Fruit fly (Drosophila melanogaster) whole organism, embryonic: Measurements from ENCODE around the gene Lon.

Source experiments
- B-H2 ChIP-seq: fragments of 200-800 bp; sonication (Bioruptor generic); optimal IDR thresholded peaks from 2 replicates; lab custom pipeline; 2018; ENCODE audit warnings: missing biosample characterization, mild to moderate bottlenecking, missing genetic modification characterization
- BEAF-32 ChIP-seq: fragments of 200-800 bp; sonication (Bioruptor generic); optimal IDR thresholded peaks from 3 replicates; lab custom pipeline; 2017; ENCODE audit warnings: missing biosample characterization, missing genetic modification characterization, mild to moderate bottlenecking, moderate library complexity, missing genetic modification reagents
- CG10431 ChIP-seq: fragments of 200-800 bp; sonication (Bioruptor generic); optimal IDR thresholded peaks from 3 replicates; lab custom pipeline; 2018; ENCODE audit warnings: missing biosample characterization, mild to moderate bottlenecking, missing genetic modification characterization
- CG10565 ChIP-seq: fragments of 200-800 bp; sonication (Bioruptor generic); optimal IDR thresholded peaks from 3 replicates; lab custom pipeline; 2016; ENCODE audit warnings: missing biosample characterization, mild to moderate bottlenecking, missing genetic modification characterization
- CG11504 ChIP-seq: fragments of 200-800 bp; sonication (Bioruptor generic); optimal IDR thresholded peaks from 3 replicates; lab custom pipeline; 2019; ENCODE audit warnings: missing biosample characterization, mild to moderate bottlenecking, missing genetic modification characterization, moderate library complexity
- CG12769 ChIP-seq: fragments of 200-800 bp; sonication (Bioruptor generic); optimal IDR thresholded peaks from 2 replicates; lab custom pipeline; 2019; ENCODE audit warnings: missing biosample characterization, mild to moderate bottlenecking, missing genetic modification characterization, moderate library complexity
- CG13775 ChIP-seq: fragments of 200-800 bp; sonication (Bioruptor generic); optimal IDR thresholded peaks from 3 replicates; lab custom pipeline; 2017; ENCODE audit warnings: missing biosample characterization, mild to moderate bottlenecking, missing genetic modification characterization
- CG14965 ChIP-seq: fragments of 200-800 bp; sonication (Bioruptor generic); optimal IDR thresholded peaks from 2 replicates; lab custom pipeline; 2016; ENCODE audit warnings: missing biosample characterization, missing genetic modification characterization, borderline replicate concordance
- CG15696 ChIP-seq: fragments of 200-800 bp; sonication (Bioruptor generic); optimal IDR thresholded peaks from 2 replicates; lab custom pipeline; 2019; ENCODE audit warnings: missing biosample characterization, mild to moderate bottlenecking, missing genetic modification characterization, moderate library complexity
- CG1832 ChIP-seq: fragments of 200-800 bp; sonication (Bioruptor generic); optimal IDR thresholded peaks from 2 replicates; lab custom pipeline; 2017; ENCODE audit warnings: missing biosample characterization, mild to moderate bottlenecking, missing genetic modification characterization, inconsistent platforms
- CG2120 ChIP-seq: fragments of 200-800 bp; sonication (Bioruptor generic); optimal IDR thresholded peaks from 3 replicates; lab custom pipeline; 2016; ENCODE audit warnings: missing biosample characterization, missing genetic modification characterization
- CG2129 ChIP-seq: fragments of 200-800 bp; sonication (Bioruptor generic); IDR thresholded peaks from 2 replicates; pipeline ENCODE4 v1.3.6; 2022; ENCODE audit warnings: missing biosample characterization, missing genetic modification characterization; ENCODE audit not compliant: partially characterized antibody
- CG33213 ChIP-seq: fragments of 200-800 bp; sonication (Bioruptor generic); optimal IDR thresholded peaks from 3 replicates; lab custom pipeline; 2016; ENCODE audit warnings: missing biosample characterization, missing genetic modification characterization
- CG4360 ChIP-seq: fragments of 200-800 bp; sonication (Bioruptor generic); IDR thresholded peaks from 2 replicates; pipeline ENCODE4 v1.3.6; 2022; ENCODE audit warnings: missing biosample characterization, missing genetic modification characterization
- CG4424 ChIP-seq: fragments of 200-800 bp; sonication (Bioruptor generic); optimal IDR thresholded peaks from 3 replicates; lab custom pipeline; 2016; ENCODE audit warnings: missing biosample characterization, missing genetic modification characterization
- CG6654 ChIP-seq: fragments of 200-800 bp; sonication (Bioruptor generic); optimal IDR thresholded peaks from 2 replicates; lab custom pipeline; 2017; ENCODE audit warnings: missing biosample characterization, mild to moderate bottlenecking, missing genetic modification characterization
- CG6791 ChIP-seq: fragments of 200-800 bp; sonication (Bioruptor generic); IDR thresholded peaks from 3 replicates; pipeline ENCODE4 v1.3.6; 2022; ENCODE audit warnings: missing biosample characterization, missing genetic modification characterization; ENCODE audit not compliant: partially characterized antibody
- CG7786 ChIP-seq: fragments of 200-800 bp; sonication (Bioruptor generic); optimal IDR thresholded peaks from 2 replicates; lab custom pipeline; 2016; ENCODE audit warnings: missing biosample characterization, missing genetic modification characterization
- CG8089 ChIP-seq: fragments of 200-800 bp; sonication (Bioruptor generic); optimal IDR thresholded peaks from 3 replicates; lab custom pipeline; 2016; ENCODE audit warnings: missing biosample characterization, missing genetic modification characterization
- CG8359 ChIP-seq: fragments of 200-800 bp; sonication (Bioruptor generic); optimal IDR thresholded peaks from 2 replicates; lab custom pipeline; 2017; ENCODE audit warnings: missing biosample characterization, mild to moderate bottlenecking, missing genetic modification characterization, borderline replicate concordance
- CG8924 ChIP-seq: fragments of 200-800 bp; optimal IDR thresholded peaks from 3 replicates; lab custom pipeline; 2019; ENCODE audit warnings: missing biosample characterization, mild to moderate bottlenecking, missing genetic modification characterization, moderate library complexity
- CG9215 ChIP-seq: fragments of 200-800 bp; sonication (Bioruptor generic); IDR thresholded peaks from 2 replicates; pipeline ENCODE4 v1.3.6; 2022; ENCODE audit warnings: missing biosample characterization, missing genetic modification characterization
- CG9727 ChIP-seq: fragments of 200-800 bp; sonication (Bioruptor generic); optimal IDR thresholded peaks from 3 replicates; lab custom pipeline; 2017; ENCODE audit warnings: missing biosample characterization, mild to moderate bottlenecking, missing genetic modification characterization
- CG9932 ChIP-seq: fragments of 200-800 bp; sonication (Bioruptor generic); IDR thresholded peaks from 2 replicates; pipeline ENCODE4 v1.3.6; 2022; ENCODE audit warnings: missing biosample characterization, missing genetic modification characterization
- CkIIα-i1 ChIP-seq: fragments of 200-800 bp; sonication (Bioruptor generic); IDR thresholded peaks from 2 replicates; pipeline ENCODE4 v1.3.6; 2022; ENCODE audit warnings: missing biosample characterization, missing genetic modification characterization
- CrebB ChIP-seq: fragments of 200-800 bp; sonication (Bioruptor generic); optimal IDR thresholded peaks from 3 replicates; lab custom pipeline; 2018; ENCODE audit warnings: missing biosample characterization, mild to moderate bottlenecking, missing genetic modification characterization
- Dfd ChIP-seq, 2 experiments: fragments of >200 bp; optimal IDR thresholded peaks; 2 replicates each; lab custom pipeline; 2017; ENCODE audit warnings: missing biosample characterization in 2 of 2, missing genetic modification characterization in 2 of 2
- Dip3 ChIP-seq: fragments of 200-800 bp; sonication (Bioruptor generic); optimal IDR thresholded peaks from 3 replicates; lab custom pipeline; 2016; ENCODE audit warnings: missing biosample characterization, missing genetic modification characterization
- Doc2 ChIP-seq: fragments of 200-800 bp; sonication (Bioruptor generic); IDR thresholded peaks from 2 replicates; pipeline ENCODE4 v1.3.6; 2022; ENCODE audit warnings: missing biosample characterization, missing genetic modification characterization
- ERR ChIP-seq: fragments of 200-800 bp; sonication (Bioruptor generic); optimal IDR thresholded peaks from 2 replicates; lab custom pipeline; 2016; ENCODE audit warnings: missing biosample characterization, missing genetic modification characterization
- Eip74EF ChIP-seq, 2 experiments: fragments of 200-800 bp in 1 of 2; fragments of >200 bp in 1 of 2; sonication (Bioruptor generic) in 1 of 2; optimal IDR thresholded peaks; 2 replicates each; lab custom pipeline; 2017 to 2019; ENCODE audit warnings: missing biosample characterization in 2 of 2, missing genetic modification characterization in 2 of 2, mild to moderate bottlenecking in 1 of 2, moderate library complexity in 1 of 2
- Gug ChIP-seq: fragments of 200-800 bp; sonication (Bioruptor generic); IDR thresholded peaks from 4 replicates; pipeline ENCODE4 v1.3.6; 2022; ENCODE audit warnings: missing biosample characterization, missing genetic modification characterization
- HLH3B ChIP-seq: fragments of 200-800 bp; sonication (Bioruptor generic); IDR thresholded peaks from 2 replicates; pipeline ENCODE4 v1.3.6; 2022; ENCODE audit warnings: missing biosample characterization, missing genetic modification characterization
- MBD-R2 ChIP-seq: fragments of 200-800 bp; sonication (Bioruptor generic); IDR thresholded peaks from 2 replicates; pipeline ENCODE4 v1.3.6; 2022; ENCODE audit warnings: missing biosample characterization, missing genetic modification characterization
- Poxn ChIP-seq: fragments of 200-800 bp; sonication (Bioruptor generic); IDR thresholded peaks from 2 replicates; pipeline ENCODE4 v1.3.6; 2022; ENCODE audit warnings: missing biosample characterization, missing genetic modification characterization
- ab ChIP-seq: fragments of 200-800 bp; sonication (Bioruptor generic); optimal IDR thresholded peaks from 2 replicates; lab custom pipeline; 2016; ENCODE audit warnings: missing biosample characterization, missing genetic modification characterization
- amos ChIP-seq: fragments of 200-800 bp; sonication (Bioruptor generic); IDR thresholded peaks from 2 replicates; pipeline ENCODE4 v1.3.6; 2022; ENCODE audit warnings: missing biosample characterization, missing genetic modification characterization; ENCODE audit not compliant: partially characterized antibody
- ato ChIP-seq: fragments of 200-800 bp; sonication (Bioruptor generic); IDR thresholded peaks from 2 replicates; pipeline ENCODE4 v1.3.6; 2022; ENCODE audit warnings: missing biosample characterization, missing genetic modification characterization; ENCODE audit not compliant: partially characterized antibody
- cas ChIP-seq: fragments of 200-800 bp; sonication (Bioruptor generic); IDR thresholded peaks from 2 replicates; pipeline ENCODE4 v1.3.6; 2022; ENCODE audit warnings: missing biosample characterization, missing genetic modification characterization
- chm ChIP-seq: fragments of 200-800 bp; sonication (Bioruptor generic); IDR thresholded peaks from 2 replicates; pipeline ENCODE4 v1.3.6; 2022; ENCODE audit warnings: missing biosample characterization, missing genetic modification characterization
- cwo ChIP-seq: fragments of 200-800 bp; sonication (Bioruptor generic); optimal IDR thresholded peaks from 3 replicates; lab custom pipeline; 2017; ENCODE audit warnings: missing biosample characterization, missing genetic modification characterization, mild to moderate bottlenecking, moderate library complexity, missing genetic modification reagents
- ewg ChIP-seq: fragments of 200-800 bp; sonication (Bioruptor generic); optimal IDR thresholded peaks from 3 replicates; lab custom pipeline; 2017; ENCODE audit warnings: mild to moderate bottlenecking, missing biosample characterization, missing genetic modification reagents, missing genetic modification characterization
- gce ChIP-seq: fragments of 200-800 bp; sonication (Bioruptor generic); IDR thresholded peaks from 3 replicates; pipeline ENCODE4 v1.3.6; 2022; ENCODE audit warnings: missing biosample characterization, missing genetic modification characterization
- gcm ChIP-seq: fragments of 200-800 bp; sonication (Bioruptor generic); optimal IDR thresholded peaks from 2 replicates; lab custom pipeline; 2019; ENCODE audit warnings: missing biosample characterization, mild to moderate bottlenecking, missing genetic modification characterization, moderate library complexity
- hb ChIP-seq: fragments of 200-800 bp; sonication (Bioruptor generic); IDR thresholded peaks from 3 replicates; pipeline ENCODE4 v1.3.6; 2022; ENCODE audit warnings: missing biosample characterization, missing genetic modification characterization; ENCODE audit not compliant: partially characterized antibody
- insv ChIP-seq, 2 experiments: fragments of 200-800 bp; sonication (Bioruptor generic); optimal IDR thresholded peaks; 3 replicates each; lab custom pipeline; 2016 to 2018; ENCODE audit warnings: missing biosample characterization in 2 of 2, missing genetic modification characterization in 2 of 2
- jing ChIP-seq: fragments of 200-800 bp; sonication (Bioruptor generic); optimal IDR thresholded peaks from 2 replicates; lab custom pipeline; 2018; ENCODE audit warnings: missing biosample characterization, mild to moderate bottlenecking, missing genetic modification characterization
- nerfin-2 ChIP-seq: fragments of 200-800 bp; sonication (Bioruptor generic); IDR thresholded peaks from 2 replicates; pipeline ENCODE4 v1.3.6; 2022; ENCODE audit warnings: missing biosample characterization, missing genetic modification characterization; ENCODE audit not compliant: partially characterized antibody
- peb ChIP-seq: fragments of 200-800 bp; sonication (Bioruptor generic); IDR thresholded peaks from 2 replicates; pipeline ENCODE4 v1.3.6; 2022; ENCODE audit warnings: missing biosample characterization, missing genetic modification characterization
- pros ChIP-seq: fragments of 200-800 bp; sonication (Bioruptor generic); optimal IDR thresholded peaks from 3 replicates; lab custom pipeline; 2019; ENCODE audit warnings: missing biosample characterization, mild to moderate bottlenecking, missing genetic modification characterization, moderate library complexity
- seq ChIP-seq: fragments of 200-800 bp; sonication (Bioruptor generic); IDR thresholded peaks from 2 replicates; pipeline ENCODE4 v1.3.6; 2022; ENCODE audit warnings: missing biosample characterization, missing genetic modification characterization

The Lon gene

dm6 chr3L:19630701-19631100, 18.7 kb upstream of the Lon start (continued):
- TF ChIP-seq ewg (GFP tag; lab: Kevin White, UChicago) (no peak), hb (GFP tag; lab: Robert Waterston, UW) (no peak), CG6791 (GFP tag; lab: Robert Waterston, UW) (no peak), peb (GFP tag; lab: Robert Waterston, UW) (no peak), CG12769 (tag; lab: Kevin White, UChicago) (no peak), ato (GFP tag; lab: Robert Waterston, UW) (no peak), ERR (no peak), CG33213 (no peak), CG10565 (GFP tag; lab: Kevin White, UChicago) (no peak), BEAF-32 (GFP tag; lab: Kevin White, UChicago) (no peak), CG14965 (no peak), B-H2 (GFP tag; lab: Kevin White, UChicago) (peak; percentile 11), ab (GFP tag; lab: Kevin White, UChicago) (no peak), pros (GFP tag; lab: Kevin White, UChicago) (no peak), CG4360 (GFP tag; lab: Robert Waterston, UW) (no peak), CG9215 (no peak), amos (GFP tag; lab: Robert Waterston, UW) (no peak), chm (GFP tag; lab: Robert Waterston, UW) (no peak), Poxn (GFP tag; lab: Robert Waterston, UW) (no peak), CG8924 (tag; lab: Kevin White, UChicago) (no peak), CG13775 (GFP tag; lab: Kevin White, UChicago) (no peak), CG9727 (peak; percentile 21), CkIIα-i1 (GFP tag; lab: Robert Waterston, UW) (no peak), insv (GFP tag; optimal IDR thresholded peaks at IDR 0.05; lab: Kevin White, UChicago) (peak in 1 of 2 experiments; percentile 51), CG9932 (GFP tag; lab: Robert Waterston, UW) (no peak), seq (GFP tag; lab: Robert Waterston, UW) (no peak), MBD-R2 (GFP tag; lab: Robert Waterston, UW) (no peak), CG6654 (GFP tag; lab: Kevin White, UChicago) (no peak), HLH3B (GFP tag; lab: Robert Waterston, UW) (0 out of 2 replicates have a peak, but pooled peaks have one; percentile 13), CG1832 (GFP tag; lab: Kevin White, UChicago) (no peak), cas (GFP tag; lab: Robert Waterston, UW) (no peak), Gug (no peak), gcm (GFP tag; lab: Kevin White, UChicago) (no peak), jing (GFP tag; lab: Kevin White, UChicago) (no peak), CrebB (tag; lab: Kevin White, UChicago) (no peak), CG11504 (no peak), CG10431 (GFP tag; lab: Kevin White, UChicago) (no peak), gce (GFP tag; lab: Robert Waterston, UW) (no peak), cwo (GFP tag; lab: Kevin White, UChicago) (peak; percentile 0), CG4424 (GFP tag; lab: Kevin White, UChicago) (no peak), Eip74EF (GFP tag; optimal IDR thresholded peaks at IDR 0.05; lab: Kevin White, UChicago) (no peak), CG7786 (no peak), CG2120 (GFP tag; lab: Kevin White, UChicago) (peak; percentile 1), CG8089 (GFP tag; lab: Kevin White, UChicago) (no peak), Dip3 (GFP tag; lab: Kevin White, UChicago) (peak; percentile 10), Dfd (GFP tag; optimal IDR thresholded peaks at IDR 0.05; lab: Kevin White, UChicago) (no peak), nerfin-2 (GFP tag; lab: Robert Waterston, UW) (no peak), CG2129 (GFP tag; lab: Robert Waterston, UW) (no peak), CG8359 (GFP tag; lab: Kevin White, UChicago) (no peak), CG15696 (tag; lab: Kevin White, UChicago) (no peak), Doc2 (GFP tag; lab: Robert Waterston, UW) (no peak)
